Fruit fly (Drosophila melanogaster): ENCODE data around the gene tomb.

The tomb gene

DNA sequence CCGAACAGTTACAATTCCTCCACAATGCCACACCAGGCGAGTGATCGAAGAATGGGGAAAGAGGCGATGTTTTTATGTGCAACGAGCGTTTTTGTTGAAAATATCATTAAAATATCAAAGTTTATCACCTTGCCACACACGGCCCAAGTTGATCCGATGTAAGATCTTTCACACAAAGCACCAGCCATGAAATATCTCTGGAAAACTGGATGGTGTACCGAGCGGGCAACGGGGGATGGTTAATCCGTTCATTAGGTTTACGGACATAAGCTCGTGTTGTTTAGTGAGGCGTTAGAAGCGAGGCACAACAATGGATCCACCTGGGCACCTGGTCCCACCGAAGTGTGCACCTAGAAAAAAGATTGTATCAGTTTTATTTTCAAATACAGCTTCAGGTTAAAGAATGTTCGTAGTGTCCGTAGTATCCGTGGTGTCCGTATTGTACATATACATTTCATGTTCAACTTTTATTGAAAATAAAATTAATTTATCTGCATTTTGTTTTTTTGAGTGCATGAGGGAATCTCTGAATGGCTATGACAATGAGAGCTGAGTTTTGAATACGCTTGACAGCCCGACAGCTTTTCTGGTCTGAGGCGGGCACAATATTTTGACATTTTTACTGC is 40.0 kb downstream of the tomb start:
- TF ChIP-seq CG17801 (GFP tag; optimal IDR thresholded peaks at IDR 0.05; ENCODE audit: partially characterized antibody) = no peak

DNA sequence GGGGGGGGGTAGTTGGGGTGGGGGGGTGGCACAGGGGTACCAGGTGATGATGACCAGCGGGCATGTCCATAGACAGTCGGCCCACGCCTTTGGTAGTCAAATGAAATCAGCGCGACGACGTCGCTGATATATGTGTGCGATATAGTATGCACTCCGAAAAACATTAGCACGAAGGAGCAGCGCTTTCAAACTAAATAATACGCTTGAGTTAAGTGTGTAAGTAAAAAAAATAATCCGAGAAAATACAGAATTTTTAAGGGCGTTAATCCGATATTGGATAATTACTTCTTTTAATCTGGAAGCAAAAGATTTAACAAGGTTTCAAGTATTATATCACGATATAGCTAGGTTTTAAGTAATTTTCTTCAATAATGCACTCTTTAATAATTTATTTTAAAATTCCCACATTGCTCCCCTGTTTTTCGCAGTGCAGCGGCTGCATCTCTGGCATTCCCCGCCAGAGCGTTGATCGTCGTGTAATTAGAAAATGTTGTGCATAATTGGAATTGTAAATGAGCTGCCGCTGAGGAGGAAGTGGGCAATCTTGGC is 41.7 kb downstream of the tomb start:
- TF ChIP-seq CG17801 (GFP tag; optimal IDR thresholded peaks at IDR 0.05; ENCODE audit: partially characterized antibody) = no peak

DNA sequence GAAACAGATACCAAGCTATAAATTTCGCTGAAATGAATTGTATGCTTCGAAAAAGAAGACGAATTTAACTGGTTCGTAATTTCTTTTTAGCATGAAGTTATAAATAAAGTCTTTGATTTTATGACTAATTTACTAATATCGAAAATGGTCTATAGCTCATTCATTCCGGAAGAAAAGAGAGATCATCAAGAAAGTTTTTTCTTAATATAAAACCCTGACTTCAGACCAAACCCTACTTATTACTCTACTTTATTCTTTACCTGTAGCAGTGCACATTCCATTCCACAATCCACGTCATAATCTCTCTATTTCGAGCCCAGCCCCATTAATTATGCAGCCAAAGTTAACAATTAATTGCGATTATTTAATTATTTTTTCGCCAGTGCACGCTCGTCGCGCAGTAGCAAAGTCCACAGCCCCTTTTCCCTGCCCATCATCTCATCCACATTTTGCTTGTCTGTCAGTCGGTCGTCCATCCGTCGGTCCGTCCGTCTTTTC is 42.6 kb downstream of the tomb start:
- TF ChIP-seq CG17801 (GFP tag; optimal IDR thresholded peaks at IDR 0.05; ENCODE audit: partially characterized antibody) = no peak

DNA sequence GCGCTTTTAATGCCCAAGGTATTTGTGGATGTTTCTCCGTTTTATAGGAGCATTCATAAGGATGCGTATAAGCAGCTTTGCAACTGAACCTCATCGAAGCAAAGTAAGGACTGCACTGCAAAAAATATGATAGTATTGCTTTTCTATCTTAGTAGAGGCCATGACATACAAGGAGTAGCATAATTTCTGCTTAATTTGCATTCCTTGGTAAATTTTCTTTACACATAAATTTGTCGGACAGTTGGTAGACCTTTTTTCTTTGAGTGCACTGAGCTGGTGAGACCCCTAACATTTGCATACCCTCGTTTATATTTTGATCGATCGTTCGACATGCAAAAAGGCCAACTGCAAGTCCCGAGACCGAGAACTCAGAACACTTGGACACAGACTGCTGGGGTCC is 43.6 kb downstream of the tomb start:
- no peak for TF ChIP-seq CG17801 (GFP tag; optimal IDR thresholded peaks at IDR 0.05; ENCODE audit: partially characterized antibody)

DNA sequence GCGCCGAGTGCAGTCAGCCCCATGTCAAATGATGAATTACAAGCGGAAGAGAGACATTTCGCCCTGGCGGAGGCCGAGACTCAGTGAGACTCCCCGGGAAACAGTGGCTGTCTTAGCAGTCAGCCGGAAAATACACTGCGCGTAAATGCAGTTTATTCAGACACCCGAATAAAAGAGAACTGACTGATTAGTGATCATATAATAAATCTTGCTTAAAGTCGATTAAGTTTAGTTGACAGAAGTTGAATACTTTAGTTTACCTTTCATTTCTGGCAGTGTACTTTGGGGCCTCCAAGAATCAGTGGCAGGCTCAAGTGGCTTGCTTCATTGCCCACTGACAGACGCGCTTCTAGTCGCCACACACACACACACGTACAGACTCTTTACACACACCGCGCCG is 45.3 kb downstream of the tomb start:
- TF ChIP-seq CG17801 (GFP tag; optimal IDR thresholded peaks at IDR 0.05; ENCODE audit: partially characterized antibody) = no peak

DNA sequence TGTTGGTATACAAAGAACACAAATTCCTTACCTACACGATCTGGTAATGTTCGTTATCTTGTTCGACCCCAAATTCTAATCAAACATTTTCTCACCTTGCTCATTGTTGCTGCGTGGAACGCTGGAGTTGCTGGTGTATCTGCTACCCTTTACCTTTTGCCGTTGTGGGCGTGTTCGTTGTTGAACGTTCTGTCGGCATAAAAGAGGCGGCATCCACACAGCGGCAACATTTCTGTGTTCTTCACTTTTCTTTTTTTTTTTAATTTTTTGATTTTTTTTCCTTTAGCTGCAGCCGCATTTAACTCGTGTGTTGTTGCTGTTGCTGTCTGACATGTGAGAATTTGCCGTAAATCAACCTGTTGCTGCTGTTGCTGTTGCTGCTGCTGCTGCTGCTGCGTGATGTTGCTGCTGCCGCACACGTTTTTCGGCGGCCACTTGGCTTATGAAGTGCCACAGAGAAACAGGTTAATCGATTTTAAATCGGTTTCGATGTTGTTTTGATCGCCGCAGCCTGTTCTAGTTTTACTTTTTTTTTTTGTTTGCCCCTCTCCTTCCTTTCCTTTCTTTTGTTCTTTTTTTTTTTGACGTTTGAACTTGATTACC is 46.7 kb downstream of the tomb start:
- TF ChIP-seq CG17801 (GFP tag; optimal IDR thresholded peaks at IDR 0.05; ENCODE audit: partially characterized antibody) = no peak

DNA sequence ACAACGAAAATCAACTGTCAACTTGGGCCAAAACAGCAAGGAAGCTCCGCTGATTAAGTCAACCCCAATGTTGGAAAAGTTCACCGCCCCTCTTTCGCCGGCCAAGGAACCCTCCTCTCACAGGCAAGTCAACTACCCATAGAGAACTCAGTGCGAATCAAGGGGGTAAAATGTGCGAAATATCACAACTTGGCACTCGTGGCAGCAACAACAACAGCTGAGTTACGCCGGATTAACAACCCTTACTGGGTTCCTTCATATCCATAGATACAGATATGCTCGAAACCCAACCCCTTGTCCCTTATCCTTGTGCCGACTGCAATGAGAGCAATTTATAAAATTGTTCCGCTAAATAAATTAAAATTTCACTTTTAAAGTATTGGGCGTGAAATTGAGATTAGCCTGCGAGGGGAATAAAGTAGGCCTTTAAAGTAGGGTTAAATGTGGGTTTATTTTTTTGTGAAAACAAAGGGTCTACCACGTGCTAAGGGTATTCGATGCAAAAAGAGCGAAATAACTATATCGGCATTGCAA is 47.4 kb downstream of the tomb start:
- no peak for TF ChIP-seq CG17801 (GFP tag; optimal IDR thresholded peaks at IDR 0.05; ENCODE audit: partially characterized antibody)
